Fruit fly (Drosophila melanogaster) Kc167 (cell line): Measurements from ENCODE around the gene flr.

Source experiments
- Myc ChIP-seq: fragments of >200 bp; optimal IDR thresholded peaks from 2 replicates; lab custom pipeline; 2017; ENCODE audit warnings: missing external identifiers
- psq ChIP-seq: fragments of >200 bp; optimal IDR thresholded peaks from 2 replicates; lab custom pipeline; 2017; ENCODE audit warnings: missing external identifiers

dm6 chr3L:13389834-13390233, 22.8 kb upstream of the flr start, which contains the start of gene Poc1:
- no peak for TF ChIP-seq psq (lab: Kevin White, UChicago)
- TF ChIP-seq Myc (lab: Kevin White, UChicago) = no peak
